Worm (Caenorhabditis elegans) whole organism, young adult: ENCODE measurements around the gene fbxb-71.

Experiments used
- B0035.1 ChIP-seq: sonication (generic microtip); optimal IDR thresholded peaks from 2 replicates; lab custom pipeline; 2016; ENCODE audit warnings: missing genetic modification characterization, mild to moderate bottlenecking, missing compliant biosample characterization, missing genotype, missing genetic modification reagents
- F10E7.11 ChIP-seq: sonication (generic microtip); optimal IDR thresholded peaks from 2 replicates; lab custom pipeline; 2017; ENCODE audit warnings: mild to moderate bottlenecking, missing genetic modification characterization, moderate library complexity, missing compliant biosample characterization
- F22D6.2 ChIP-seq: sonication (generic microtip); optimal IDR thresholded peaks from 2 replicates; lab custom pipeline; 2016; ENCODE audit warnings: mild to moderate bottlenecking, missing genetic modification characterization, missing compliant biosample characterization
- F33H1.4 ChIP-seq: fragments of 200-800 bp; sonication (Bioruptor generic); IDR thresholded peaks from 2 replicates; pipeline ENCODE4 v1.3.6; 2022; ENCODE audit warnings: missing genetic modification reagents, missing genetic modification characterization, missing compliant biosample characterization
- F55B11.4 ChIP-seq: sonication (generic microtip); optimal IDR thresholded peaks from 2 replicates; lab custom pipeline; 2016; ENCODE audit warnings: missing compliant biosample characterization, missing genetic modification characterization, borderline replicate concordance; ENCODE audit not compliant: insufficient read depth
- K11D2.4 ChIP-seq: fragments of 200-800 bp; sonication (Bioruptor generic); IDR thresholded peaks from 2 replicates; pipeline ENCODE4 v1.3.6; 2022; ENCODE audit warnings: missing genetic modification reagents, missing genetic modification characterization, missing compliant biosample characterization
- Y53F4B.3 ChIP-seq: fragments of 200-800 bp; sonication (Bioruptor generic); IDR thresholded peaks from 2 replicates; pipeline ENCODE4 v1.3.6; 2022; ENCODE audit warnings: missing genetic modification reagents, missing genetic modification characterization, missing compliant biosample characterization
- Y53G8AR.9 ChIP-seq: fragments of 200-800 bp; sonication (Bioruptor generic); conservative IDR thresholded peaks from 2 replicates; pipeline ENCODE4 v1.3.6; 2022; ENCODE audit warnings: missing genetic modification reagents, missing genetic modification characterization, missing compliant biosample characterization
- Y56A3A.18 ChIP-seq: fragments of 200-800 bp; sonication (Bioruptor generic); IDR thresholded peaks from 2 replicates; pipeline ENCODE4 v1.3.6; 2022; ENCODE audit warnings: missing genetic modification reagents, missing genetic modification characterization, missing compliant biosample characterization
- Y79H2A.3 ChIP-seq: fragments of 200-800 bp; sonication (Bioruptor generic); conservative IDR thresholded peaks from 2 replicates; pipeline ENCODE4 v1.3.6; 2022; ENCODE audit warnings: missing genetic modification reagents, missing genetic modification characterization, missing compliant biosample characterization
- Y95B8A.8 ChIP-seq: fragments of 200-800 bp; sonication (Bioruptor generic); IDR thresholded peaks from 2 replicates; pipeline ENCODE4 v1.3.6; 2022; ENCODE audit warnings: missing genetic modification reagents, missing genetic modification characterization, missing compliant biosample characterization
- ZK185.1 ChIP-seq: sonication (generic microtip); optimal IDR thresholded peaks from 2 replicates; lab custom pipeline; 2016; ENCODE audit warnings: mild to moderate bottlenecking, missing genetic modification characterization, missing compliant biosample characterization; ENCODE audit not compliant: poor library complexity, severe bottlenecking
- akir-1 ChIP-seq: fragments of 200-800 bp; sonication (Bioruptor generic); optimal IDR thresholded peaks from 2 replicates; lab custom pipeline; 2018; ENCODE audit warnings: mild to moderate bottlenecking, missing genetic modification characterization, moderate library complexity, missing compliant biosample characterization
- aptf-3 ChIP-seq: fragments of 200-800 bp; sonication (Bioruptor generic); IDR thresholded peaks from 2 replicates; pipeline ENCODE4 v1.3.6; 2022; ENCODE audit warnings: missing genetic modification characterization, missing compliant biosample characterization
- atf-7 ChIP-seq: sonication (generic microtip); optimal IDR thresholded peaks from 2 replicates; lab custom pipeline; 2017; ENCODE audit warnings: mild to moderate bottlenecking, missing genetic modification characterization, missing compliant biosample characterization
- attf-5 ChIP-seq: fragments of 200-800 bp; sonication (Bioruptor generic); optimal IDR thresholded peaks from 2 replicates; lab custom pipeline; 2018; ENCODE audit warnings: mild to moderate bottlenecking, missing genetic modification characterization, missing compliant biosample characterization
- bed-2 ChIP-seq: fragments of 200-800 bp; sonication (Bioruptor generic); IDR thresholded peaks from 2 replicates; pipeline ENCODE4 v1.3.6; 2022; ENCODE audit warnings: missing genetic modification reagents, missing genetic modification characterization, missing compliant biosample characterization
- ceh-27 ChIP-seq: fragments of 200-800 bp; sonication (Bioruptor generic); optimal IDR thresholded peaks from 2 replicates; lab custom pipeline; 2018; ENCODE audit warnings: mild to moderate bottlenecking, missing genetic modification characterization, moderate library complexity, missing compliant biosample characterization
- ceh-79 ChIP-seq: sonication (generic microtip); optimal IDR thresholded peaks from 2 replicates; lab custom pipeline; 2017; ENCODE audit warnings: mild to moderate bottlenecking, missing genetic modification characterization, missing compliant biosample characterization
- dox-1 ChIP-seq: fragments of 200-800 bp; sonication (Bioruptor generic); IDR thresholded peaks from 2 replicates; pipeline ENCODE4 v1.3.6; 2022; ENCODE audit warnings: missing genetic modification reagents, missing genetic modification characterization, missing compliant biosample characterization
- egl-44 ChIP-seq: fragments of 200-800 bp; sonication (Bioruptor generic); IDR thresholded peaks from 2 replicates; pipeline ENCODE4 v1.3.6; 2022; ENCODE audit warnings: missing genetic modification reagents, missing genetic modification characterization, missing compliant biosample characterization
- ets-4 ChIP-seq: fragments of 200-800 bp; sonication (Bioruptor generic); optimal IDR thresholded peaks from 2 replicates; lab custom pipeline; 2018; ENCODE audit warnings: mild to moderate bottlenecking, missing genetic modification characterization, missing compliant biosample characterization
- hlh-12 ChIP-seq: sonication (generic microtip); optimal IDR thresholded peaks from 2 replicates; lab custom pipeline; 2016; ENCODE audit warnings: missing genetic modification characterization, missing compliant biosample characterization
- hlh-26 ChIP-seq: fragments of 200-800 bp; sonication (Bioruptor generic); conservative IDR thresholded peaks from 2 replicates; pipeline ENCODE4 v1.3.6; 2022; ENCODE audit warnings: missing genetic modification reagents, missing genetic modification characterization, missing compliant biosample characterization
- hrde-1 ChIP-seq: sonication (generic microtip); optimal IDR thresholded peaks from 2 replicates; lab custom pipeline; 2016; ENCODE audit warnings: missing genetic modification characterization, mild to moderate bottlenecking, missing compliant biosample characterization, moderate library complexity, missing genotype, missing genetic modification reagents, borderline replicate concordance
- hsf-1 ChIP-seq: fragments of 200-800 bp; sonication (Bioruptor generic); IDR thresholded peaks from 2 replicates; pipeline ENCODE4 v1.3.6; 2022; ENCODE audit warnings: missing genetic modification reagents, missing genetic modification characterization, missing compliant biosample characterization
- lag-1 ChIP-seq: fragments of 200-800 bp; sonication (Bioruptor generic); IDR thresholded peaks from 2 replicates; pipeline ENCODE4 v1.3.6; 2022; ENCODE audit warnings: missing genetic modification reagents, missing genetic modification characterization, missing compliant biosample characterization
- lin-35 ChIP-seq, 3 experiments: fragments of 150-350 bp in 2 of 3; sonication (generic microtip) in 1 of 3; optimal IDR thresholded peaks; 2 replicates each; lab custom pipeline; 2014 to 2018; ENCODE audit warnings: missing biosample characterization in 3 of 3, missing genetic modification characterization in 3 of 3, missing genetic modification reagents in 3 of 3
- lin-40 ChIP-seq: sonication (generic microtip); optimal IDR thresholded peaks from 2 replicates; lab custom pipeline; 2016; ENCODE audit warnings: missing genetic modification characterization, mild to moderate bottlenecking, missing compliant biosample characterization, missing genotype, missing genetic modification reagents
- lir-1 ChIP-seq: fragments of 200-800 bp; sonication (Bioruptor generic); conservative IDR thresholded peaks from 2 replicates; pipeline ENCODE4 v1.3.6; 2022; ENCODE audit warnings: missing genetic modification reagents, missing genetic modification characterization, missing compliant biosample characterization
- lsl-1 ChIP-seq: fragments of 200-800 bp; sonication (Bioruptor generic); optimal IDR thresholded peaks from 2 replicates; lab custom pipeline; 2018; ENCODE audit warnings: mild to moderate bottlenecking, missing genetic modification characterization, moderate library complexity, missing compliant biosample characterization
- madf-6 ChIP-seq: fragments of 200-800 bp; sonication (Bioruptor generic); IDR thresholded peaks from 2 replicates; pipeline ENCODE4 v1.3.6; 2022; ENCODE audit warnings: missing genetic modification reagents, missing genetic modification characterization, missing compliant biosample characterization
- madf-8 ChIP-seq: fragments of 200-800 bp; sonication (Bioruptor generic); conservative IDR thresholded peaks from 2 replicates; pipeline ENCODE4 v1.3.6; 2022; ENCODE audit warnings: missing genetic modification reagents, missing genetic modification characterization, missing compliant biosample characterization
- mcd-1 ChIP-seq: fragments of 200-800 bp; sonication (Bioruptor generic); IDR thresholded peaks from 2 replicates; pipeline ENCODE4 v1.3.6; 2022; ENCODE audit warnings: missing genetic modification reagents, missing genetic modification characterization, missing compliant biosample characterization
- mes-4 ChIP-seq: sonication (generic microtip); optimal IDR thresholded peaks from 2 replicates; lab custom pipeline; 2016; ENCODE audit warnings: missing genotype, missing genetic modification characterization, missing compliant biosample characterization
- mxl-1 ChIP-seq: sonication (generic microtip); optimal IDR thresholded peaks from 2 replicates; lab custom pipeline; 2016; ENCODE audit warnings: missing genetic modification characterization, missing compliant biosample characterization
- nfya-1 ChIP-seq: sonication (generic microtip); optimal IDR thresholded peaks from 2 replicates; lab custom pipeline; 2017; ENCODE audit warnings: antibody characterized with exemption, missing compliant biosample characterization, missing genetic modification characterization, borderline replicate concordance; ENCODE audit not compliant: insufficient read depth
- nfya-2 ChIP-seq: fragments of 200-800 bp; sonication (Bioruptor generic); IDR thresholded peaks from 2 replicates; pipeline ENCODE4 v1.3.6; 2022; ENCODE audit warnings: missing genetic modification reagents, missing genetic modification characterization, missing compliant biosample characterization
- nhr-80 ChIP-seq: sonication (generic microtip); optimal IDR thresholded peaks from 2 replicates; lab custom pipeline; 2016; ENCODE audit warnings: missing genetic modification characterization, missing compliant biosample characterization
- nhr-90 ChIP-seq: sonication (generic microtip); optimal IDR thresholded peaks from 2 replicates; lab custom pipeline; 2016; ENCODE audit warnings: missing genotype, mild to moderate bottlenecking, missing genetic modification characterization, missing compliant biosample characterization
- pha-4 ChIP-seq: fragments of 150-350 bp; sonication (generic microtip); optimal IDR thresholded peaks from 2 replicates; lab custom pipeline; 2014; ENCODE audit warnings: missing biosample characterization, missing genetic modification reagents, missing genetic modification characterization
- rec-8 ChIP-seq, 2 experiments: sonication (generic microtip); optimal IDR thresholded peaks; 2 replicates each; lab custom pipeline; 2016; ENCODE audit warnings: mild to moderate bottlenecking in 2 of 2, missing genetic modification characterization in 2 of 2, missing genetic modification reagents in 2 of 2, missing genotype in 2 of 2, missing biosample characterization in 1 of 2, missing compliant biosample characterization in 1 of 2, moderate library complexity in 1 of 2
- snpc-3.4 ChIP-seq: sonication (generic microtip); optimal IDR thresholded peaks from 2 replicates; lab custom pipeline; 2017; ENCODE audit warnings: missing genetic modification characterization, mild to moderate bottlenecking, missing compliant biosample characterization, antibody characterized with exemption, moderate library complexity, missing genotype, missing genetic modification reagents
- snpc-4 ChIP-seq, 5 experiments: fragments of 150-350 bp in 1 of 5; sonication (generic microtip) in 4 of 5; optimal IDR thresholded peaks; 2 replicates each; lab custom pipeline; 2014 to 2018; ENCODE audit warnings: missing genetic modification characterization in 5 of 5, missing biosample characterization in 3 of 5, antibody characterized with exemption in 2 of 5, mild to moderate bottlenecking in 2 of 5, missing compliant biosample characterization in 2 of 5, missing genotype in 2 of 5, moderate library complexity in 2 of 5, missing genetic modification reagents in 1 of 5
- unc-62 ChIP-seq: fragments of 150-350 bp; optimal IDR thresholded peaks from 2 replicates; lab custom pipeline; 2014; ENCODE audit warnings: missing biosample characterization, missing genetic modification reagents, missing genetic modification characterization
- ztf-22 ChIP-seq: fragments of 200-800 bp; sonication (Bioruptor generic); optimal IDR thresholded peaks from 2 replicates; lab custom pipeline; 2018; ENCODE audit warnings: mild to moderate bottlenecking, missing genetic modification characterization, moderate library complexity, missing compliant biosample characterization
- ztf-25 ChIP-seq: fragments of 200-800 bp; sonication (Bioruptor generic); IDR thresholded peaks from 2 replicates; pipeline ENCODE4 v1.3.6; 2022; ENCODE audit warnings: missing genetic modification reagents, missing genetic modification characterization, missing compliant biosample characterization
- ztf-26 ChIP-seq: sonication (generic microtip); optimal IDR thresholded peaks from 2 replicates; lab custom pipeline; 2017; ENCODE audit warnings: missing genetic modification characterization, missing compliant biosample characterization

fbxb-71 gene

DNA sequence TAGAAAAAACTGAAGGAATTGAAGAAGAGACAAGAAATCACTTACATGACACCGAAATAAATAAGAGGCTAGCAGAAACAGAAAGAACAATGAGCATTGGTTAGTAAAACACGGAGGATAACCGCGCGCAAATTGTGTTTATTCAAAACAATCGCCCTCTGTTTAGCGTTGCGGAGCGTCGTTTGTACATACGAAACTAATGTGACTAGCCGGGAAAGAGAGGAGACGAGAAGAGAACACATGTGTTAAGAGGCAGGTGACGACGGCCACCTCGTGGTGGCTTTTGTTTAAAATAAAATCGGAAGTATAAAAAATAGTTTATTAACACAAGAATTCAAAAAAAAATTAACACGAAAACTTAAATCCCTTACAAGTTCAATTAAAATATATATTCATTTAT lies 16.9 kb upstream of the fbxb-71 start, which contains the start of gene F40F4.7 (continued):
- TF ChIP-seq lin-35 (GFP tag; optimal IDR thresholded peaks at IDR 0.05; lab: Kevin White, UChicago) (no peak), hsf-1 (GFP tag; lab: Robert Waterston, UW) (no peak), lin-40 (tag; lab: Kevin White, UChicago) (peak; percentile 53), lir-1 (GFP tag; lab: Robert Waterston, UW) (no peak), hlh-12 (tag; lab: Kevin White, UChicago) (no peak), snpc-4 (GFP tag; optimal IDR thresholded peaks at IDR 0.05; lab: Kevin White, UChicago) (no peak), snpc-4 (tag; optimal IDR thresholded peaks at IDR 0.05; lab: Kevin White, UChicago) (no peak), dox-1 (GFP tag; lab: Robert Waterston, UW) (0 out of 2 replicates have a peak, but pooled peaks have one; percentile 12), ztf-22 (GFP tag; lab: Kevin White, UChicago) (no peak), madf-8 (GFP tag; lab: Robert Waterston, UW) (no peak), F22D6.2 (tag; lab: Kevin White, UChicago) (no peak), F33H1.4 (GFP tag; lab: Robert Waterston, UW) (no peak), unc-62 (GFP tag; lab: Kevin White, UChicago) (no peak), lsl-1 (GFP tag; lab: Kevin White, UChicago) (no peak), Y56A3A.18 (no peak), nhr-80 (tag; lab: Kevin White, UChicago) (peak; percentile 69), K11D2.4 (GFP tag; lab: Robert Waterston, UW) (no peak), ZK185.1 (tag; lab: Kevin White, UChicago) (no peak), snpc-3.4 (no peak), ets-4 (GFP tag; lab: Kevin White, UChicago) (no peak), nhr-90 (tag; lab: Kevin White, UChicago) (no peak), pha-4 (tag; lab: Kevin White, UChicago) (peak; percentile 5), ztf-26 (no peak), lag-1 (GFP tag; lab: Robert Waterston, UW) (no peak), mes-4 (tag; lab: Kevin White, UChicago) (no peak), mcd-1 (GFP tag; lab: Robert Waterston, UW) (no peak), F10E7.11 (tag; lab: Kevin White, UChicago) (no peak), nfya-2 (GFP tag; lab: Robert Waterston, UW) (no peak), Y53F4B.3 (GFP tag; lab: Robert Waterston, UW) (no peak), ceh-79 (no peak), mxl-1 (tag; lab: Kevin White, UChicago) (no peak), atf-7 (tag; lab: Kevin White, UChicago) (no peak), hrde-1 (tag; lab: Kevin White, UChicago) (no peak), madf-6 (GFP tag; lab: Robert Waterston, UW) (no peak), ceh-27 (GFP tag; lab: Kevin White, UChicago) (peak; percentile 32), akir-1 (GFP tag; lab: Kevin White, UChicago) (no peak), rec-8 (tag; optimal IDR thresholded peaks at IDR 0.05; lab: Kevin White, UChicago) (no peak), Y95B8A.8 (GFP tag; lab: Robert Waterston, UW) (no peak), Y79H2A.3 (GFP tag; lab: Robert Waterston, UW) (no peak), aptf-3 (GFP tag; lab: Robert Waterston, UW) (no peak), ztf-25 (GFP tag; lab: Robert Waterston, UW) (no peak), egl-44 (GFP tag; lab: Robert Waterston, UW) (no peak), nfya-1 (no peak), hlh-26 (GFP tag; lab: Robert Waterston, UW) (no peak), attf-5 (GFP tag; lab: Kevin White, UChicago) (peak; percentile 43), bed-2 (no peak), B0035.1 (no peak), Y53G8AR.9 (GFP tag; lab: Robert Waterston, UW) (0 out of 2 replicates have a peak, but pooled peaks have one; percentile 39), F55B11.4 (tag; lab: Kevin White, UChicago) (no peak)
